Fruit fly (Drosophila melanogaster) whole organism: Measurements from ENCODE around the gene CG44261.

Source experiments
- CG8478 ChIP-seq: fragments of >200 bp; optimal IDR thresholded peaks from 2 replicates; lab custom pipeline; 2018; ENCODE audit warnings: inconsistent platforms
- Dll ChIP-seq: fragments of >200 bp; optimal IDR thresholded peaks from 2 replicates; lab custom pipeline; 2017
- EcR ChIP-seq, 2 experiments: fragments of >200 bp; optimal IDR thresholded peaks; 2 replicates each; lab custom pipeline; 2017; ENCODE audit warnings: missing biosample characterization in 2 of 2, missing genetic modification characterization in 2 of 2, missing genetic modification reagents in 2 of 2
- pan ChIP-seq: fragments of >200 bp; optimal IDR thresholded peaks from 2 replicates; lab custom pipeline; 2017
- psq ChIP-seq: fragments of >200 bp; optimal IDR thresholded peaks from 2 replicates; lab custom pipeline; 2017
- usp ChIP-seq: fragments of >200 bp; optimal IDR thresholded peaks from 2 replicates; lab custom pipeline; 2017; ENCODE audit warnings: missing biosample characterization, missing genetic modification characterization, mixed read lengths

DNA sequence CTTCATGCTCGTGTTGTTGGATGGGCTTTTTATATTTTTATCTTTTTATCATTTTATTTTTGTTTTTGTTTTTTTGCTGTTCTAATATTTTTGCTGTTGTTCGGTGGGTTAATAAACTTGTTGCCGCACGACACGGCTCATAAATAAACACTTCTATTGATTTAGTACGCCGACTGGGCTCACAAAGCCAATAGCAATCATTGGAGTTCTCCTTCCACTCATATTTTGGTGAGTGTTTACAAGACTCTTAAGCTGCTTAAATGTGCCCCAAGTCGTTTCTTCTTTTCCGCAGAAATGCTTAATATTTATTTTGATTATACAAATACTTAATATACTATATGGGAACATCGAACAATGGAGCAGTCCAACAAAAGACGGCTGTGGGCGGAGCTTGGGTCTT lies 17.8 kb downstream of the CG44261 start:
- TF ChIP-seq usp (GFP tag; lab: Kevin White, UChicago) (no peak), pan (lab: Kevin White, UChicago) (no peak), psq (lab: Kevin White, UChicago) (no peak), CG8478 (lab: Kevin White, UChicago) (no peak), Dll (lab: Kevin White, UChicago) (no peak), EcR (GFP tag; optimal IDR thresholded peaks at IDR 0.05; lab: Kevin White, UChicago) (no peak)
